Fruit fly (Drosophila melanogaster): ENCODE data around the gene eIF2Bbeta.

DNA sequence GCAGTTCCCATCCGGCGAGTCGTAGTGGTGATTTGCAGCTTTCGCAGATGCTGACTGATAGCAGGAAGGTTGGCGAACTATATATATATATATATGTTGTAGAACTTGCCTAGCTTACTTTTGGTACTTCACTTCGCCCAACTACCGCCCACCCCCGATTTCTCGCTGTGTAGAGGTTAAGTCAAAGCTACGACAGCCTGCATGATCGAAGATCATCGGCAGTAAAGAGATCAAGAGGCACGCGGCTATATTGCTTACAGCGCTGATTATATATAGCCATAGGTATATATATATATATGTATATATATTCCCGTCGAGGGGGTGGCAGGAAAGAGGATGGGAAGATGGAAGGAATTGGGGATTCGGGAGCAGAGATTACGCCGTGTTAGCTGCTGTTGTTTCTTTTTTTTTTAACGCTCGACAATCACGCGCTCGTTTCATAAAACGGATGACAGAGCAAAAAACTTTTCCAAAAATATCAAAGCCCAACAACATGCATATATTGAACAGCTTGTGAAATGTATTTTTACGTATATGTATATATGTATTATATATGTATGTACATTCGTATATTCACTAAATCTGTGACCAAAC lies 41.7 kb upstream of the eIF2Bbeta start:
- TF ChIP-seq CG17568 (GFP tag; optimal IDR thresholded peaks at IDR 0.05) (no peak), Dbx (GFP tag; IDR thresholded peaks at IDR 0.05) (no peak), CG16815 (GFP tag; optimal IDR thresholded peaks at IDR 0.05) (no peak), CG15601 (tag; optimal IDR thresholded peaks at IDR 0.05) (no peak), CG6791 (GFP tag; IDR thresholded peaks at IDR 0.05; ENCODE audit: partially characterized antibody) (no peak), CG13296 (GFP tag; optimal IDR thresholded peaks at IDR 0.05) (no peak)
